Worm (Caenorhabditis elegans): Measurements from ENCODE around the gene rps-21.

DNA sequence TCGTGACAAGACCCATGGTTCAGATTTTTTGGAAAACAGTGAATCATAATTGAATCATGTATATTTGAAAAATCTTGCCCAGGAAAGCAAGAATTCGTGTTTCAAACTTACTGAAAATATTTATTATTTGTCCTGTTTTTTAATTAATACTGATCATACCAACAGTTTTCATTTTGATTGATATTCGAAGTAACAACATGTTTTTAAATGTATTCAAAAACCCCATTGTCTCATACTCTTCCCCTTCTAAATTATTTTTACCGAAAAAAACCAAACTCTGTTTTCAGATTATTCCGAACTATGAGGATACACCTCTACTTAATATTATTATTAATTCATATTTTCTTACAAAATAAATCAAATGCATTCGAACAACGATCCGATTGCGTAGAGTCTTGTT lies 26.8 kb upstream of the rps-21 start, which contains the start of gene R151.1:
- TF ChIP-seq unc-62 (GFP tag; optimal IDR thresholded peaks at IDR 0.05), result no peak
- TF ChIP-seq ama-1 (optimal IDR thresholded peaks at IDR 0.05), result no peak
- TF ChIP-seq mab-5 (tag; optimal IDR thresholded peaks at IDR 0.05), result no peak

All from whole organism, L2 larva.